Fruit fly (Drosophila melanogaster) whole organism, wandering third instar larva: ENCODE results near the gene CG33941.
A peak's percentile ranks its signal among the peaks of the same experiment; 100 is the strongest.

Experiments
- Abd-B ChIP-seq: fragments of >200 bp; optimal IDR thresholded peaks from 2 replicates; lab custom pipeline; 2017; ENCODE audit warnings: missing biosample characterization, missing genetic modification characterization
- CG32264 ChIP-seq: fragments of 200-800 bp; sonication (Bioruptor generic); optimal IDR thresholded peaks from 2 replicates; lab custom pipeline; 2016; ENCODE audit warnings: missing biosample characterization, missing genetic modification characterization
- CG9705 ChIP-seq: fragments of 200-800 bp; sonication (Bioruptor generic); optimal IDR thresholded peaks from 2 replicates; lab custom pipeline; 2018; ENCODE audit warnings: missing biosample characterization, mild to moderate bottlenecking, missing genetic modification characterization
- CrebA ChIP-seq: fragments of 200-800 bp; sonication (Bioruptor generic); optimal IDR thresholded peaks from 2 replicates; lab custom pipeline; 2016; ENCODE audit warnings: missing biosample characterization, mild to moderate bottlenecking, missing genetic modification characterization, borderline replicate concordance
- Dfd ChIP-seq: fragments of >200 bp; optimal IDR thresholded peaks from 2 replicates; lab custom pipeline; 2017; ENCODE audit warnings: missing biosample characterization, missing genetic modification characterization
- HLH106 ChIP-seq: fragments of 200-800 bp; optimal IDR thresholded peaks from 3 replicates; lab custom pipeline; 2019; ENCODE audit warnings: missing biosample characterization, mild to moderate bottlenecking, missing genetic modification characterization, moderate library complexity
- Hnf4 ChIP-seq: fragments of 200-800 bp; sonication (Bioruptor generic); optimal IDR thresholded peaks from 2 replicates; lab custom pipeline; 2016; ENCODE audit warnings: missing biosample characterization, mild to moderate bottlenecking, missing genetic modification characterization
- Hr83 ChIP-seq: fragments of 200-300 bp; sonication (Bioruptor generic); optimal IDR thresholded peaks from 2 replicates; lab custom pipeline; 2016; ENCODE audit warnings: missing biosample characterization, mild to moderate bottlenecking, missing genetic modification characterization, moderate library complexity; ENCODE audit not compliant: poor library complexity, severe bottlenecking
- Jra ChIP-seq: sonication (Bioruptor generic); optimal IDR thresholded peaks from 2 replicates; lab custom pipeline; 2016; ENCODE audit warnings: missing biosample characterization, missing genetic modification characterization
- Mio ChIP-seq: sonication (Bioruptor generic); optimal IDR thresholded peaks from 2 replicates; lab custom pipeline; 2016; ENCODE audit warnings: missing biosample characterization, missing genetic modification characterization
- N ChIP-seq: fragments of >200 bp; optimal IDR thresholded peaks from 2 replicates; lab custom pipeline; 2018; ENCODE audit warnings: missing biosample characterization, missing external identifiers, missing genetic modification characterization
- OdsH ChIP-seq: fragments of 200-800 bp; sonication (Bioruptor generic); optimal IDR thresholded peaks from 2 replicates; lab custom pipeline; 2016; ENCODE audit warnings: missing biosample characterization, mild to moderate bottlenecking, missing genetic modification characterization
- Rel ChIP-seq, 2 experiments: fragments of 200-800 bp; sonication (Bioruptor generic) in 1 of 2; optimal IDR thresholded peaks; 2 replicates in 1 of 2; 3 replicates in 1 of 2; lab custom pipeline; 2016 to 2019; ENCODE audit warnings: mild to moderate bottlenecking in 2 of 2, missing biosample characterization in 2 of 2, missing genetic modification characterization in 2 of 2, moderate library complexity in 1 of 2
- Sp1 ChIP-seq: fragments of 200-800 bp; sonication (Bioruptor generic); optimal IDR thresholded peaks from 3 replicates; lab custom pipeline; 2019; ENCODE audit warnings: missing biosample characterization, mild to moderate bottlenecking, missing genetic modification characterization, moderate library complexity
- Vsx2 ChIP-seq: fragments of 200-300, 225-300 bp; sonication (Bioruptor generic); optimal IDR thresholded peaks from 2 replicates; lab custom pipeline; 2018; ENCODE audit warnings: missing biosample characterization, missing genetic modification characterization; ENCODE audit not compliant: partially characterized antibody
- br ChIP-seq: fragments of 200-800 bp; sonication (Bioruptor generic); optimal IDR thresholded peaks from 2 replicates; lab custom pipeline; 2016; ENCODE audit warnings: missing biosample characterization, missing genetic modification characterization
- dl ChIP-seq, 2 experiments: fragments of 175-275, 200-275 bp in 1 of 2; fragments of 200-275 bp in 1 of 2; sonication (Bioruptor generic); optimal IDR thresholded peaks; lab custom pipeline; 2018; ENCODE audit warnings: mild to moderate bottlenecking in 2 of 2, missing biosample characterization in 2 of 2, missing genetic modification characterization in 2 of 2, moderate library complexity in 2 of 2; ENCODE audit not compliant: partially characterized antibody in 2 of 2, insufficient read depth in 1 of 2
- dmrt93B ChIP-seq: fragments of 200-800 bp; sonication (Bioruptor generic); optimal IDR thresholded peaks from 2 replicates; lab custom pipeline; 2018; ENCODE audit warnings: missing biosample characterization, mild to moderate bottlenecking, missing genetic modification characterization
- dsf ChIP-seq: sonication (Bioruptor generic); optimal IDR thresholded peaks from 2 replicates; lab custom pipeline; 2016; ENCODE audit warnings: missing biosample characterization, missing genetic modification characterization, borderline replicate concordance
- ey ChIP-seq: fragments of 200-800 bp; sonication (Bioruptor generic); optimal IDR thresholded peaks from 2 replicates; lab custom pipeline; 2016; ENCODE audit warnings: missing biosample characterization, missing genetic modification characterization
- foxo ChIP-seq, 2 experiments: fragments of 200-800 bp; sonication (Bioruptor generic); optimal IDR thresholded peaks; 2 replicates in 1 of 2; 3 replicates in 1 of 2; lab custom pipeline; 2016 to 2017; ENCODE audit warnings: missing biosample characterization in 2 of 2, missing genetic modification characterization in 2 of 2
- fru ChIP-seq: fragments of 200-800 bp; sonication (Bioruptor generic); optimal IDR thresholded peaks from 3 replicates; lab custom pipeline; 2016; ENCODE audit warnings: missing biosample characterization, mild to moderate bottlenecking, missing genetic modification characterization
- h ChIP-seq: fragments of 200-800 bp; sonication (Bioruptor generic); optimal IDR thresholded peaks from 3 replicates; lab custom pipeline; 2016; ENCODE audit warnings: missing biosample characterization, mild to moderate bottlenecking, missing genetic modification characterization
- jim ChIP-seq: fragments of 175-275, 200-325 bp; sonication (Bioruptor generic); optimal IDR thresholded peaks from 2 replicates; lab custom pipeline; 2016; ENCODE audit warnings: missing biosample characterization, mild to moderate bottlenecking, missing genetic modification characterization
- lola ChIP-seq: fragments of >200 bp; optimal IDR thresholded peaks from 2 replicates; lab custom pipeline; 2017; ENCODE audit warnings: missing biosample characterization, missing genetic modification characterization
- pan ChIP-seq: fragments of >200 bp; optimal IDR thresholded peaks from 2 replicates; lab custom pipeline; 2017
- psq ChIP-seq: fragments of 200-800 bp; sonication (Bioruptor generic); optimal IDR thresholded peaks from 3 replicates; lab custom pipeline; 2017; ENCODE audit warnings: missing biosample characterization, mild to moderate bottlenecking, missing genetic modification characterization, moderate library complexity
- rgr ChIP-seq: fragments of 200-800 bp; sonication (Bioruptor generic); optimal IDR thresholded peaks from 3 replicates; lab custom pipeline; 2016; ENCODE audit warnings: missing biosample characterization, mild to moderate bottlenecking, missing genetic modification characterization
- sage ChIP-seq: fragments of 200-800 bp; sonication (Bioruptor generic); optimal IDR thresholded peaks from 2 replicates; lab custom pipeline; 2016; ENCODE audit warnings: missing biosample characterization, mild to moderate bottlenecking, missing genetic modification characterization
- tai ChIP-seq: sonication (Bioruptor generic); optimal IDR thresholded peaks from 2 replicates; lab custom pipeline; 2016; ENCODE audit warnings: missing biosample characterization, missing genetic modification characterization
- usp ChIP-seq: fragments of >200 bp; optimal IDR thresholded peaks from 2 replicates; lab custom pipeline; 2017; ENCODE audit warnings: missing biosample characterization, missing genetic modification characterization
- woc ChIP-seq: sonication (Bioruptor generic); optimal IDR thresholded peaks from 2 replicates; lab custom pipeline; 2016; ENCODE audit warnings: missing biosample characterization, mild to moderate bottlenecking, missing genetic modification characterization

The CG33941 gene

dm6 chr4:486435-486834, 19.1 kb downstream of the CG33941 start (continued):
- TF ChIP-seq Dfd (GFP tag; lab: Kevin White, UChicago) (no peak), br (peak; percentile 6), CrebA (GFP tag; lab: Kevin White, UChicago) (no peak), Mio (GFP tag; lab: Kevin White, UChicago) (no peak), fru (GFP tag; lab: Kevin White, UChicago) (peak; percentile 72)

dm6 chr4:487480-487879, 20.2 kb downstream of the CG33941 start:
- TF ChIP-seq psq (GFP tag; lab: Kevin White, UChicago) (no peak), pan (lab: Kevin White, UChicago) (no peak), Vsx2 (GFP tag; lab: Kevin White, UChicago) (no peak), tai (GFP tag; lab: Kevin White, UChicago) (no peak), Dfd (GFP tag; lab: Kevin White, UChicago) (no peak), dmrt93B (no peak), Sp1 (no peak), br (no peak), lola (GFP tag; lab: Kevin White, UChicago) (no peak), CG9705 (GFP tag; lab: Kevin White, UChicago) (no peak), jim (no peak), sage (GFP tag; lab: Kevin White, UChicago) (no peak), Mio (GFP tag; lab: Kevin White, UChicago) (no peak), OdsH (GFP tag; lab: Kevin White, UChicago) (no peak), foxo (GFP tag; optimal IDR thresholded peaks at IDR 0.05; lab: Kevin White, UChicago) (no peak), dl (GFP tag; optimal IDR thresholded peaks at IDR 0.05; lab: Kevin White, UChicago; ENCODE audit: insufficient read depth in 1 of 2, partially characterized antibody in 2 of 2) (no peak), Hnf4 (no peak)

- no peak for TF ChIP-seq jim
- TF ChIP-seq CG32264 (GFP tag; lab: Kevin White, UChicago) = peak; percentile 12
- peak; percentile 67 for TF ChIP-seq OdsH (GFP tag; lab: Kevin White, UChicago)
- TF ChIP-seq pan (lab: Kevin White, UChicago) = no peak
- TF ChIP-seq Rel (GFP tag; optimal IDR thresholded peaks at IDR 0.05; lab: Kevin White, UChicago) = peak; percentile 14
- TF ChIP-seq Rel (tag; optimal IDR thresholded peaks at IDR 0.05; lab: Kevin White, UChicago) = no peak
- peak; percentile 76 for TF ChIP-seq h
- TF ChIP-seq usp (GFP tag; lab: Kevin White, UChicago) = no peak
- TF ChIP-seq rgr (GFP tag; lab: Kevin White, UChicago) = peak; percentile 65
- TF ChIP-seq Hr83 (GFP tag; lab: Kevin White, UChicago) = peak; percentile 4
- TF ChIP-seq fru (GFP tag; lab: Kevin White, UChicago) = peak; percentile 77
- peak; percentile 69 for TF ChIP-seq br
- peak; percentile 60 for TF ChIP-seq Sp1
- peak; percentile 63 for TF ChIP-seq HLH106 (tag; lab: Kevin White, UChicago)
- TF ChIP-seq N (GFP tag; lab: Kevin White, UChicago) = no peak
- TF ChIP-seq lola (GFP tag; lab: Kevin White, UChicago) = no peak
- peak; percentile 38 for TF ChIP-seq psq (GFP tag; lab: Kevin White, UChicago)
- peak; percentile 79 for TF ChIP-seq woc (GFP tag; lab: Kevin White, UChicago)
- no peak for TF ChIP-seq tai (GFP tag; lab: Kevin White, UChicago)
- peak; percentile 70 for TF ChIP-seq ey (GFP tag; lab: Kevin White, UChicago)
- peak in 1 of 2 experiments; percentile 76 for TF ChIP-seq foxo (GFP tag; optimal IDR thresholded peaks at IDR 0.05; lab: Kevin White, UChicago)
- peak; percentile 18 for TF ChIP-seq dmrt93B
These were observed 21.7 kb downstream of the CG33941 start, which contains the start of gene Asator for dm6 chr4:488828-489560. Gene Asator, minus strand, starts transcription at chr4:488994.

- no peak for TF ChIP-seq Jra (GFP tag; lab: Kevin White, UChicago)
- no peak for TF ChIP-seq lola (GFP tag; lab: Kevin White, UChicago)
- TF ChIP-seq sage (GFP tag; lab: Kevin White, UChicago) = no peak
- no peak for TF ChIP-seq dsf (GFP tag; lab: Kevin White, UChicago)
- no peak for TF ChIP-seq Abd-B (GFP tag; lab: Kevin White, UChicago)
- no peak for TF ChIP-seq Vsx2 (GFP tag; lab: Kevin White, UChicago)
These were observed 22.2 kb downstream of the CG33941 start for dm6 chr4:489561-489881.
